Fruit fly (Drosophila melanogaster) whole organism, embryonic: ENCODE results near the gene CG18563.

Experiments used
- Adf1 ChIP-seq: fragments of 200-800 bp; sonication (Bioruptor generic); IDR thresholded peaks from 2 replicates; pipeline ENCODE4 v1.3.6; 2022; ENCODE audit warnings: missing biosample characterization, missing genetic modification characterization
- BEAF-32 ChIP-seq: fragments of 200-800 bp; sonication (Bioruptor generic); optimal IDR thresholded peaks from 3 replicates; lab custom pipeline; 2017; ENCODE audit warnings: missing biosample characterization, missing genetic modification characterization, mild to moderate bottlenecking, moderate library complexity, missing genetic modification reagents
- Bdp1 ChIP-seq: fragments of 200-800 bp; sonication (Bioruptor generic); optimal IDR thresholded peaks from 3 replicates; lab custom pipeline; 2016; ENCODE audit warnings: missing biosample characterization, missing genetic modification characterization
- C15 ChIP-seq: fragments of 200-800 bp; sonication (Bioruptor generic); IDR thresholded peaks from 3 replicates; pipeline ENCODE4 v1.3.6; 2022; ENCODE audit warnings: missing biosample characterization, missing genetic modification characterization
- CG10209 ChIP-seq: fragments of 200-800 bp; sonication (Bioruptor generic); optimal IDR thresholded peaks from 3 replicates; lab custom pipeline; 2017; ENCODE audit warnings: missing biosample characterization, mild to moderate bottlenecking, missing genetic modification characterization, missing genetic modification reagents
- CG10543 ChIP-seq: fragments of 200-800 bp; sonication (Bioruptor generic); optimal IDR thresholded peaks from 3 replicates; lab custom pipeline; 2017; ENCODE audit warnings: missing biosample characterization, mild to moderate bottlenecking, missing genetic modification characterization, moderate library complexity
- CG12155 ChIP-seq: fragments of 200-800 bp; sonication (Bioruptor generic); optimal IDR thresholded peaks from 3 replicates; lab custom pipeline; 2016; ENCODE audit warnings: missing biosample characterization, missing genetic modification characterization
- CG12769 ChIP-seq: fragments of 200-800 bp; sonication (Bioruptor generic); optimal IDR thresholded peaks from 2 replicates; lab custom pipeline; 2019; ENCODE audit warnings: missing biosample characterization, mild to moderate bottlenecking, missing genetic modification characterization, moderate library complexity
- CG15479 ChIP-seq: fragments of 200-800 bp; sonication (Bioruptor generic); optimal IDR thresholded peaks from 3 replicates; lab custom pipeline; 2019; ENCODE audit warnings: missing biosample characterization, mild to moderate bottlenecking, missing genetic modification characterization, moderate library complexity
- CG1602 ChIP-seq: fragments of 200-800 bp; sonication (Bioruptor generic); optimal IDR thresholded peaks from 3 replicates; lab custom pipeline; 2016; ENCODE audit warnings: missing biosample characterization, missing genetic modification characterization
- CG17385 ChIP-seq: fragments of 200-800 bp; sonication (Bioruptor generic); optimal IDR thresholded peaks from 3 replicates; lab custom pipeline; 2018; ENCODE audit warnings: missing biosample characterization, mild to moderate bottlenecking, missing genetic modification characterization
- CG17912 ChIP-seq: fragments of 200-800 bp; sonication (Bioruptor generic); optimal IDR thresholded peaks from 2 replicates; lab custom pipeline; 2018; ENCODE audit warnings: missing biosample characterization, mild to moderate bottlenecking, missing genetic modification characterization
- CG2678 ChIP-seq: fragments of 200-800 bp; sonication (Bioruptor generic); optimal IDR thresholded peaks from 3 replicates; lab custom pipeline; 2019; ENCODE audit warnings: missing biosample characterization, mild to moderate bottlenecking, missing genetic modification characterization, moderate library complexity
- CG2875 ChIP-seq: fragments of 200-800 bp; sonication (Bioruptor generic); optimal IDR thresholded peaks from 2 replicates; lab custom pipeline; 2017; ENCODE audit warnings: missing biosample characterization, mild to moderate bottlenecking, missing genetic modification characterization, missing genetic modification reagents
- CG32767 ChIP-seq: fragments of 200-800 bp; sonication (Bioruptor generic); IDR thresholded peaks from 2 replicates; pipeline ENCODE4 v1.3.6; 2022; ENCODE audit warnings: missing biosample characterization, missing genetic modification characterization
- CG32772 ChIP-seq: fragments of 200-800 bp; sonication (Bioruptor generic); IDR thresholded peaks from 2 replicates; pipeline ENCODE4 v1.3.6; 2022; ENCODE audit warnings: missing biosample characterization, missing genetic modification characterization
- CG4424 ChIP-seq: fragments of 200-800 bp; sonication (Bioruptor generic); optimal IDR thresholded peaks from 3 replicates; lab custom pipeline; 2016; ENCODE audit warnings: missing biosample characterization, missing genetic modification characterization
- CG6765 ChIP-seq: fragments of 200-800 bp; sonication (Bioruptor generic); optimal IDR thresholded peaks from 3 replicates; lab custom pipeline; 2017; ENCODE audit warnings: missing biosample characterization, mild to moderate bottlenecking, missing genetic modification characterization
- CG9932 ChIP-seq: fragments of 200-800 bp; sonication (Bioruptor generic); IDR thresholded peaks from 2 replicates; pipeline ENCODE4 v1.3.6; 2022; ENCODE audit warnings: missing biosample characterization, missing genetic modification characterization
- D19B ChIP-seq: fragments of 200-800 bp; sonication (Bioruptor generic); optimal IDR thresholded peaks from 2 replicates; lab custom pipeline; 2017; ENCODE audit warnings: missing biosample characterization, mild to moderate bottlenecking, missing genetic modification characterization
- E2f2 ChIP-seq: fragments of 200-800 bp; sonication (Bioruptor generic); IDR thresholded peaks from 2 replicates; pipeline ENCODE4 v1.3.6; 2022; ENCODE audit warnings: missing biosample characterization, missing genetic modification characterization
- HLH3B ChIP-seq: fragments of 200-800 bp; sonication (Bioruptor generic); IDR thresholded peaks from 2 replicates; pipeline ENCODE4 v1.3.6; 2022; ENCODE audit warnings: missing biosample characterization, missing genetic modification characterization
- Hr78 ChIP-seq, 2 experiments: fragments of 200-800 bp in 1 of 2; fragments of >200 bp in 1 of 2; sonication (Bioruptor generic) in 1 of 2; optimal IDR thresholded peaks; 2 replicates each; lab custom pipeline; 2017 to 2019; ENCODE audit warnings: missing biosample characterization in 2 of 2, missing genetic modification characterization in 2 of 2, mild to moderate bottlenecking in 1 of 2, moderate library complexity in 1 of 2
- Scr ChIP-seq: fragments of 200-800 bp; sonication (Bioruptor generic); IDR thresholded peaks from 2 replicates; pipeline ENCODE4 v1.3.6; 2022; ENCODE audit warnings: missing biosample characterization, missing genetic modification characterization; ENCODE audit not compliant: partially characterized antibody
- Sin3A ChIP-seq: fragments of >200 bp; optimal IDR thresholded peaks from 2 replicates; lab custom pipeline; 2018
- Sox100B ChIP-seq: fragments of 200-800 bp; sonication (Bioruptor generic); optimal IDR thresholded peaks from 3 replicates; lab custom pipeline; 2018; ENCODE audit warnings: missing biosample characterization, mild to moderate bottlenecking, missing genetic modification characterization
- TFAM ChIP-seq: fragments of 200-800 bp; sonication (Bioruptor generic); optimal IDR thresholded peaks from 2 replicates; lab custom pipeline; 2017; ENCODE audit warnings: missing biosample characterization, missing genetic modification characterization, inconsistent platforms
- Tbp ChIP-seq: fragments of >200 bp; optimal IDR thresholded peaks from 2 replicates; lab custom pipeline; 2018; ENCODE audit warnings: missing biosample characterization, missing genetic modification characterization
- Trl ChIP-seq, 3 experiments: fragments of >200 bp in 2 of 3; fragments of 200-800 bp in 1 of 3; sonication (Bioruptor generic) in 1 of 3; optimal IDR thresholded peaks; 2 replicates in 1 of 3; 3 replicates in 2 of 3; lab custom pipeline; 2016 to 2017; ENCODE audit warnings: missing biosample characterization in 1 of 3, missing genetic modification characterization in 1 of 3
- amos ChIP-seq: fragments of 200-800 bp; sonication (Bioruptor generic); IDR thresholded peaks from 2 replicates; pipeline ENCODE4 v1.3.6; 2022; ENCODE audit warnings: missing biosample characterization, missing genetic modification characterization; ENCODE audit not compliant: partially characterized antibody
- cg ChIP-seq: fragments of 200-800 bp; sonication (Bioruptor generic); optimal IDR thresholded peaks from 3 replicates; lab custom pipeline; 2019; ENCODE audit warnings: missing biosample characterization, mild to moderate bottlenecking, missing genetic modification characterization, moderate library complexity
- crc ChIP-seq: fragments of 200-800 bp; sonication (Bioruptor generic); optimal IDR thresholded peaks from 2 replicates; lab custom pipeline; 2016; ENCODE audit warnings: missing biosample characterization, missing genetic modification characterization
- eve ChIP-seq, 2 experiments: fragments of >200 bp; optimal IDR thresholded peaks; 2 replicates each; lab custom pipeline; 2017; ENCODE audit warnings: missing biosample characterization in 2 of 2, missing genetic modification characterization in 2 of 2
- fd64A ChIP-seq: fragments of 200-800 bp; sonication (Bioruptor generic); optimal IDR thresholded peaks from 3 replicates; lab custom pipeline; 2018; ENCODE audit warnings: missing biosample characterization, mild to moderate bottlenecking, missing genetic modification characterization
- gt ChIP-seq: fragments of 200-800 bp; sonication (Bioruptor generic); IDR thresholded peaks from 2 replicates; pipeline ENCODE4 v1.3.6; 2022; ENCODE audit warnings: missing biosample characterization, missing genetic modification characterization
- hkb ChIP-seq, 2 experiments: fragments of 200-800 bp in 1 of 2; fragments of >200 bp in 1 of 2; sonication (Bioruptor generic) in 1 of 2; IDR thresholded peaks in 1 of 2; optimal IDR thresholded peaks in 1 of 2; 2 replicates each; pipeline versions ENCODE4 v1.3.6 to Lab custom; 2017 to 2022; ENCODE audit warnings: missing biosample characterization in 1 of 2, missing genetic modification characterization in 1 of 2
- hth ChIP-seq: fragments of >200 bp; optimal IDR thresholded peaks from 2 replicates; lab custom pipeline; 2017; ENCODE audit warnings: inconsistent platforms
- ind ChIP-seq: fragments of 200-800 bp; sonication (Bioruptor generic); optimal IDR thresholded peaks from 3 replicates; lab custom pipeline; 2016; ENCODE audit warnings: missing biosample characterization, missing genetic modification characterization
- lab ChIP-seq: fragments of 200-800 bp; sonication (Bioruptor generic); optimal IDR thresholded peaks from 3 replicates; lab custom pipeline; 2017; ENCODE audit warnings: missing biosample characterization, missing genetic modification characterization, mild to moderate bottlenecking, moderate library complexity, missing genetic modification reagents
- mld ChIP-seq: fragments of 200-800 bp; sonication (Bioruptor generic); IDR thresholded peaks from 3 replicates; pipeline ENCODE4 v1.3.6; 2022; ENCODE audit warnings: missing biosample characterization, missing genetic modification characterization; ENCODE audit not compliant: partially characterized antibody
- nerfin-1 ChIP-seq: fragments of 200-800 bp; sonication (Bioruptor generic); optimal IDR thresholded peaks from 3 replicates; lab custom pipeline; 2019; ENCODE audit warnings: missing biosample characterization, mild to moderate bottlenecking, missing genetic modification characterization, moderate library complexity
- onecut ChIP-seq: fragments of 200-800 bp; sonication (Bioruptor generic); IDR thresholded peaks from 2 replicates; pipeline ENCODE4 v1.3.6; 2022; ENCODE audit warnings: missing biosample characterization, missing genetic modification characterization
- pros ChIP-seq: fragments of 200-800 bp; sonication (Bioruptor generic); optimal IDR thresholded peaks from 3 replicates; lab custom pipeline; 2019; ENCODE audit warnings: missing biosample characterization, mild to moderate bottlenecking, missing genetic modification characterization, moderate library complexity
- run ChIP-seq: fragments of 200-800 bp; sonication (Bioruptor generic); optimal IDR thresholded peaks from 3 replicates; lab custom pipeline; 2018; ENCODE audit warnings: missing biosample characterization, mild to moderate bottlenecking, missing genetic modification characterization
- seq ChIP-seq: fragments of 200-800 bp; sonication (Bioruptor generic); IDR thresholded peaks from 2 replicates; pipeline ENCODE4 v1.3.6; 2022; ENCODE audit warnings: missing biosample characterization, missing genetic modification characterization
- sisA ChIP-seq: fragments of 200-800 bp; sonication (Bioruptor generic); IDR thresholded peaks from 2 replicates; pipeline ENCODE4 v1.3.6; 2022; ENCODE audit warnings: missing biosample characterization, missing genetic modification characterization
- ttk ChIP-seq: fragments of 200-800 bp; sonication (Bioruptor generic); IDR thresholded peaks from 2 replicates; pipeline ENCODE4 v2.1.2; 2022; ENCODE audit warnings: missing biosample characterization, missing genetic modification characterization
- wek ChIP-seq: fragments of 200-800 bp; sonication (Bioruptor generic); optimal IDR thresholded peaks from 3 replicates; lab custom pipeline; 2018; ENCODE audit warnings: missing biosample characterization, mild to moderate bottlenecking, missing genetic modification characterization, moderate library complexity
- z ChIP-seq: fragments of 200-800 bp; sonication (Bioruptor generic); IDR thresholded peaks from 3 replicates; pipeline ENCODE4 v1.3.6; 2022; ENCODE audit warnings: missing biosample characterization, missing genetic modification characterization

Gene CG18563

dm6 chr2L:17480943-17481580 is 23.2 kb upstream of the CG18563 start, which contains the start of the genes fws and Lamtor3 (continued):
- TF ChIP-seq Hr78 (GFP tag; optimal IDR thresholded peaks at IDR 0.05; lab: Kevin White, UChicago) (no peak), cg (GFP tag; lab: Kevin White, UChicago) (no peak), CG32767 (peak; percentile 98), CG17912 (GFP tag; lab: Kevin White, UChicago) (peak; percentile 19), run (tag; lab: Kevin White, UChicago) (peak; percentile 92), TFAM (GFP tag; lab: Kevin White, UChicago) (peak; percentile 70), seq (peak; percentile 99), amos (GFP tag; lab: Robert Waterston, UW) (no peak), CG4424 (GFP tag; lab: Kevin White, UChicago) (peak; percentile 96), BEAF-32 (peak; percentile 51), wek (GFP tag; lab: Kevin White, UChicago) (peak; percentile 69), CG10543 (no peak), Scr (peak; percentile 62), fd64A (peak; percentile 93), ttk (GFP tag; lab: Robert Waterston, UW) (peak; percentile 99), pros (GFP tag; lab: Kevin White, UChicago) (no peak), lab (GFP tag; lab: Kevin White, UChicago) (peak; percentile 99), Bdp1 (GFP tag; lab: Kevin White, UChicago) (peak; percentile 82), Trl (optimal IDR thresholded peaks at IDR 0.05; lab: Kevin White, UChicago) (no peak), Trl (GFP tag; optimal IDR thresholded peaks at IDR 0.05; lab: Kevin White, UChicago) (peak; percentile 77), E2f2 (GFP tag; lab: Robert Waterston, UW) (peak; percentile 90), crc (GFP tag; lab: Kevin White, UChicago) (peak; percentile 31), ind (peak; percentile 98), CG32772 (GFP tag; lab: Robert Waterston, UW) (peak; percentile 99), CG15479 (GFP tag; lab: Kevin White, UChicago) (peak; percentile 26), C15 (peak; percentile 98), Sox100B (peak; percentile 95), z (GFP tag; lab: Robert Waterston, UW) (peak; percentile 80), Adf1 (GFP tag; lab: Robert Waterston, UW) (peak; percentile 89), hth (no peak), Tbp (GFP tag; lab: Kevin White, UChicago) (no peak), CG9932 (peak; percentile 99), hkb (optimal IDR thresholded peaks at IDR 0.05; lab: Kevin White, UChicago) (no peak), hkb (GFP tag; IDR thresholded peaks at IDR 0.05; lab: Robert Waterston, UW) (peak; percentile 99), CG10209 (peak; percentile 99), CG1602 (GFP tag; lab: Kevin White, UChicago) (peak; percentile 97), gt (GFP tag; lab: Robert Waterston, UW) (peak; percentile 98), eve (GFP tag; optimal IDR thresholded peaks at IDR 0.05; lab: Kevin White, UChicago) (no peak), CG2875 (peak; percentile 98), onecut (GFP tag; lab: Robert Waterston, UW) (peak; percentile 94), CG17385 (peak; percentile 96), CG2678 (tag; lab: Kevin White, UChicago) (peak; percentile 98), CG12769 (peak; percentile 95), nerfin-1 (tag; lab: Kevin White, UChicago) (peak; percentile 93), CG12155 (peak; percentile 96), HLH3B (GFP tag; lab: Robert Waterston, UW) (peak; percentile 99), CG6765 (GFP tag; lab: Kevin White, UChicago) (peak; percentile 91), mld (GFP tag; lab: Robert Waterston, UW) (peak; percentile 49; the same call in 1 of the 3 replicates), Sin3A (no peak), sisA (GFP tag; lab: Robert Waterston, UW) (peak; percentile 98), D19B (peak; percentile 96)
